Worm (Caenorhabditis elegans) whole organism, L3 larva: ENCODE measurements around the gene ZK1010.8.

Experiments used
- R02D3.7 ChIP-seq: fragments of 150-350 bp; optimal IDR thresholded peaks from 2 replicates; lab custom pipeline; 2014; ENCODE audit warnings: missing biosample characterization, missing genetic modification characterization
- ZK546.5 ChIP-seq: sonication (generic microtip); optimal IDR thresholded peaks from 2 replicates; lab custom pipeline; 2017; ENCODE audit warnings: missing biosample characterization, missing genetic modification characterization
- aly-2 ChIP-seq: fragments of 150-350 bp; optimal IDR thresholded peaks from 2 replicates; lab custom pipeline; 2014; ENCODE audit warnings: missing biosample characterization, missing genetic modification characterization
- ama-1 ChIP-seq: fragments of 150-350 bp; optimal IDR thresholded peaks from 2 replicates; lab custom pipeline; 2018
- ceh-28 ChIP-seq: fragments of 150-350 bp; optimal IDR thresholded peaks from 2 replicates; lab custom pipeline; 2014; ENCODE audit warnings: missing biosample characterization, missing genetic modification reagents, missing genetic modification characterization
- ceh-82 ChIP-seq: fragments of 150-350 bp; optimal IDR thresholded peaks from 2 replicates; lab custom pipeline; 2014; ENCODE audit warnings: missing biosample characterization, missing genetic modification characterization
- daf-12 ChIP-seq: fragments of 150-350 bp; optimal IDR thresholded peaks from 2 replicates; lab custom pipeline; 2014; ENCODE audit warnings: missing biosample characterization, missing genetic modification reagents, missing genetic modification characterization
- egl-27 ChIP-seq: sonication (generic microtip); optimal IDR thresholded peaks from 4 replicates; lab custom pipeline; 2017; ENCODE audit warnings: missing biosample characterization, missing genetic modification reagents, missing genetic modification characterization
- elt-1 ChIP-seq: fragments of 150-350 bp; optimal IDR thresholded peaks from 2 replicates; lab custom pipeline; 2014; ENCODE audit warnings: missing biosample characterization, missing genetic modification characterization
- elt-2 ChIP-seq: sonication (generic microtip); optimal IDR thresholded peaks from 2 replicates; lab custom pipeline; 2016; ENCODE audit warnings: missing genetic modification reagents, mild to moderate bottlenecking, missing genetic modification characterization, missing compliant biosample characterization
- elt-3 ChIP-seq, 3 experiments: fragments of 150-350 bp in 1 of 3; sonication (generic microtip) in 2 of 3; optimal IDR thresholded peaks; 2 replicates in 2 of 3; 4 replicates in 1 of 3; lab custom pipeline; 2014 to 2017; ENCODE audit warnings: missing biosample characterization in 3 of 3, missing genetic modification characterization in 3 of 3
- eor-1 ChIP-seq, 2 experiments: fragments of 150-350 bp; optimal IDR thresholded peaks; 2 replicates each; lab custom pipeline; 2014 to 2018; ENCODE audit warnings: missing biosample characterization in 2 of 2, missing genetic modification characterization in 2 of 2
- fkh-2 ChIP-seq: fragments of 150-350 bp; optimal IDR thresholded peaks from 2 replicates; lab custom pipeline; 2014; ENCODE audit warnings: missing biosample characterization, missing genetic modification reagents, missing genetic modification characterization
- fos-1 ChIP-seq: fragments of 150-350 bp; optimal IDR thresholded peaks from 2 replicates; lab custom pipeline; 2014; ENCODE audit warnings: missing biosample characterization, missing genetic modification characterization
- jun-1 ChIP-seq: fragments of 150-350 bp; optimal IDR thresholded peaks from 2 replicates; lab custom pipeline; 2014; ENCODE audit warnings: missing biosample characterization, missing genetic modification reagents, missing genetic modification characterization
- lin-15B ChIP-seq: fragments of 150-350 bp; optimal IDR thresholded peaks from 2 replicates; lab custom pipeline; 2014; ENCODE audit warnings: missing biosample characterization, missing genetic modification characterization
- lin-39 ChIP-seq: fragments of 150-350 bp; optimal IDR thresholded peaks from 2 replicates; lab custom pipeline; 2018; ENCODE audit warnings: missing biosample characterization, missing genetic modification reagents, missing genetic modification characterization
- lsy-12 ChIP-seq: sonication (generic microtip); optimal IDR thresholded peaks from 2 replicates; lab custom pipeline; 2016; ENCODE audit warnings: mild to moderate bottlenecking, missing genetic modification characterization, missing compliant biosample characterization
- mdl-1 ChIP-seq: fragments of 150-350 bp; optimal IDR thresholded peaks from 2 replicates; lab custom pipeline; 2014; ENCODE audit warnings: missing biosample characterization, missing genetic modification characterization
- nfya-1 ChIP-seq: sonication (generic microtip); optimal IDR thresholded peaks from 2 replicates; lab custom pipeline; 2017; ENCODE audit warnings: missing genetic modification characterization, mild to moderate bottlenecking, missing compliant biosample characterization, antibody characterized with exemption, moderate library complexity; ENCODE audit not compliant: insufficient read depth
- nhr-11 ChIP-seq: fragments of 150-350 bp; optimal IDR thresholded peaks from 2 replicates; lab custom pipeline; 2014; ENCODE audit warnings: missing biosample characterization, missing genetic modification characterization
- nhr-12 ChIP-seq: fragments of 150-350 bp; optimal IDR thresholded peaks from 2 replicates; lab custom pipeline; 2014; ENCODE audit warnings: missing biosample characterization, missing genetic modification characterization
- nhr-23 ChIP-seq: fragments of 150-350 bp; optimal IDR thresholded peaks from 2 replicates; lab custom pipeline; 2014; ENCODE audit warnings: missing biosample characterization, missing genetic modification reagents, missing genetic modification characterization
- nhr-237 ChIP-seq: fragments of 150-350 bp; optimal IDR thresholded peaks from 2 replicates; lab custom pipeline; 2014; ENCODE audit warnings: missing biosample characterization, missing genetic modification characterization
- nhr-25 ChIP-seq: sonication (generic microtip); optimal IDR thresholded peaks from 2 replicates; lab custom pipeline; 2017; ENCODE audit warnings: missing biosample characterization, missing genetic modification characterization
- nhr-28 ChIP-seq: fragments of 150-350 bp; optimal IDR thresholded peaks from 2 replicates; lab custom pipeline; 2014; ENCODE audit warnings: missing biosample characterization, missing genetic modification characterization
- nhr-43 ChIP-seq: sonication (generic microtip); optimal IDR thresholded peaks from 2 replicates; lab custom pipeline; 2016; ENCODE audit warnings: mild to moderate bottlenecking, missing genetic modification characterization, missing compliant biosample characterization; ENCODE audit not compliant: poor library complexity, severe bottlenecking
- nhr-76 ChIP-seq: fragments of 150-350 bp; sonication (generic microtip); optimal IDR thresholded peaks from 5 replicates; lab custom pipeline; 2014; ENCODE audit warnings: missing biosample characterization, missing genetic modification characterization
- nhr-77 ChIP-seq: fragments of 150-350 bp; optimal IDR thresholded peaks from 2 replicates; lab custom pipeline; 2014; ENCODE audit warnings: missing biosample characterization, missing genetic modification characterization
- pha-4 ChIP-seq: fragments of 150-350 bp; optimal IDR thresholded peaks from 2 replicates; lab custom pipeline; 2014; ENCODE audit warnings: missing biosample characterization, missing genetic modification reagents, missing genetic modification characterization
- pqm-1 ChIP-seq: fragments of 150-350 bp; optimal IDR thresholded peaks from 2 replicates; lab custom pipeline; 2017; ENCODE audit warnings: missing biosample characterization, missing genetic modification characterization, inconsistent platforms
- sea-2 ChIP-seq: fragments of 150-350 bp; sonication (generic microtip); optimal IDR thresholded peaks from 4 replicates; lab custom pipeline; 2014; ENCODE audit warnings: missing biosample characterization, missing genetic modification reagents, missing genetic modification characterization
- skn-1 ChIP-seq: fragments of 150-350 bp; optimal IDR thresholded peaks from 2 replicates; lab custom pipeline; 2014; ENCODE audit warnings: missing biosample characterization, missing genetic modification characterization
- snpc-4 ChIP-seq: fragments of 150-350 bp; optimal IDR thresholded peaks from 2 replicates; lab custom pipeline; 2014; ENCODE audit warnings: missing biosample characterization, missing genetic modification characterization
- tbx-2 ChIP-seq: sonication (generic microtip); optimal IDR thresholded peaks from 2 replicates; lab custom pipeline; 2016; ENCODE audit warnings: mild to moderate bottlenecking, missing genetic modification characterization, missing compliant biosample characterization
- unc-39 ChIP-seq: sonication (generic microtip); optimal IDR thresholded peaks from 4 replicates; lab custom pipeline; 2017; ENCODE audit warnings: missing biosample characterization, missing genetic modification characterization
- zag-1 ChIP-seq: fragments of 150-350 bp; optimal IDR thresholded peaks from 2 replicates; lab custom pipeline; 2014; ENCODE audit warnings: missing biosample characterization, missing genetic modification characterization
- ztf-11 ChIP-seq: fragments of 150-350 bp; optimal IDR thresholded peaks from 2 replicates; lab custom pipeline; 2014; ENCODE audit warnings: missing biosample characterization, missing genetic modification characterization
- ztf-4 ChIP-seq: fragments of 150-350 bp; optimal IDR thresholded peaks from 2 replicates; lab custom pipeline; 2014; ENCODE audit warnings: missing biosample characterization, missing genetic modification characterization

The ZK1010.8 gene

DNA sequence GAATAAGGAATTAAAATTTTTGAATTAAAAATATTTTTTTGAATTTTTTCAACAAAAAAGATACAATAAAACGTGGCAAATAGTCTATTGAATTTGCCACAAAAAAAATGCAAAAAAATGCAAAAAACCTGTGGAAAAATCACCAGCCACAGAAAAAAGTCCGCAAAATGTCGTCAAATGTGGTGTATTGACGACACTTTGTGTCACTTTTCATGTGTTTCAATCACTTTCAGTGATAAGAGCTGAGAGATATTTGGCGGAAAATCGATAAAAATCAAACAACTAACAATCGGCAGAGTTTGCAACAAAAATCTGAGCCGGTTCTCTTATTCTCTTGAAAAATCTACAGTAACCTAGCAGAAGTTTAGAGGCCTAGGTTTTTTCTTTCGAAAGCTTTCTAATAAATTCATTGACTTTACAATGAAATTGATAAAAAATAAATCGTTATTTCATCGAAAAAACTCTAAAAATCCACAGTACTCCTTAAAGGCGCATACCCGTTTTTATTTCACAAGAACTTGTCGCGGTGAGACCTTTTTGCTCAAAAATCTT, 28.6 kb downstream of the ZK1010.8 start (continued):
- TF ChIP-seq snpc-4 (tag; lab: Kevin White, UChicago) (no peak), egl-27 (tag; lab: Kevin White, UChicago) (no peak), fos-1 (tag; lab: Kevin White, UChicago) (no peak)

DNA sequence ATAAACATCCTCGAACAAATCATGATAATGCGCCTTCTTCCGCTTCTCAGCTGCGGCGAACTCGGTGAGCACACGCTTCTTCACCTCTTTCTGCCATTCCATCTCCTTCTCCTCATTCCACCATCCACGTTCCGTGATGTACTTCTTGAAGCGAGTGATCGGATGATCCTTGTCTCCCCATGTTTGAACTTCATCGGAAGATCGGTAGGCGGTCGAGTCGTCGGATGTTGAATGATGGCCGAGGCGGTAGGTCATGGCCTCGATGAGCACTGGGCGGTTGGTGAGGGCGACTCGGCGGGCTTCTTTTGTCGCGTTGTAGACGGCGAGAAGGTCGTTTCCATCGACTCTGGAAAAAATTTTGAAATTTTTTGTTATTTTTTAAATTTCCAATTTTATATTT, 32.1 kb downstream of the ZK1010.8 start:
- TF ChIP-seq ceh-28 = no peak
- no peak for TF ChIP-seq skn-1 (tag; lab: Kevin White, UChicago)
- TF ChIP-seq nhr-28 (tag; lab: Kevin White, UChicago) = no peak
- TF ChIP-seq aly-2 (tag; lab: Kevin White, UChicago) = no peak
- no peak for TF ChIP-seq fkh-2 (tag; lab: Kevin White, UChicago)
- no peak for TF ChIP-seq zag-1 (tag; lab: Kevin White, UChicago)
- no peak for TF ChIP-seq tbx-2 (tag; lab: Kevin White, UChicago)
- no peak for TF ChIP-seq mdl-1 (tag; lab: Kevin White, UChicago)
- TF ChIP-seq jun-1 (tag; lab: Kevin White, UChicago) = no peak
- TF ChIP-seq ztf-4 (tag; lab: Kevin White, UChicago) = no peak
- no peak for TF ChIP-seq nhr-76 (tag; lab: Kevin White, UChicago)
- no peak for TF ChIP-seq unc-39
- no peak for TF ChIP-seq ztf-11 (tag; lab: Kevin White, UChicago)
- no peak for TF ChIP-seq elt-1 (tag; lab: Kevin White, UChicago)
- no peak for TF ChIP-seq R02D3.7 (tag; lab: Kevin White, UChicago)
- TF ChIP-seq elt-2 (tag; lab: Kevin White, UChicago) = no peak
- no peak for TF ChIP-seq snpc-4 (tag; lab: Kevin White, UChicago)
- TF ChIP-seq, all 47 proteins: peak for 0

- peak; percentile 28 for TF ChIP-seq pha-4
- TF ChIP-seq elt-2 (tag; lab: Kevin White, UChicago) = peak; percentile 82
- TF ChIP-seq pqm-1 (tag; lab: Kevin White, UChicago) = peak; percentile 43
- TF ChIP-seq elt-3 (tag; optimal IDR thresholded peaks at IDR 0.05; lab: Kevin White, UChicago) = no peak
These were observed 32.9 kb downstream of the ZK1010.8 start for ce11 chrIII:12967437-12968043.

ce11 chrIII:12966895-12967294, 33.6 kb downstream of the ZK1010.8 start, which contains the start of gene ttm-1:
Gene ttm-1, minus strand, starts transcription at chrIII:12966995.
- TF ChIP-seq nhr-76 (tag; lab: Kevin White, UChicago) (no peak), jun-1 (tag; lab: Kevin White, UChicago) (no peak), ztf-11 (tag; lab: Kevin White, UChicago) (no peak), ztf-4 (tag; lab: Kevin White, UChicago) (no peak), sea-2 (GFP tag; lab: Kevin White, UChicago) (no peak), nhr-12 (tag; lab: Kevin White, UChicago) (no peak), snpc-4 (tag; lab: Kevin White, UChicago) (no peak), mdl-1 (tag; lab: Kevin White, UChicago) (no peak), skn-1 (tag; lab: Kevin White, UChicago) (no peak), ZK546.5 (no peak), nhr-237 (tag; lab: Kevin White, UChicago) (no peak), egl-27 (tag; lab: Kevin White, UChicago) (no peak), nhr-25 (tag; lab: Kevin White, UChicago) (no peak)
- TF ChIP-seq, all 47 proteins: peak for 0

DNA sequence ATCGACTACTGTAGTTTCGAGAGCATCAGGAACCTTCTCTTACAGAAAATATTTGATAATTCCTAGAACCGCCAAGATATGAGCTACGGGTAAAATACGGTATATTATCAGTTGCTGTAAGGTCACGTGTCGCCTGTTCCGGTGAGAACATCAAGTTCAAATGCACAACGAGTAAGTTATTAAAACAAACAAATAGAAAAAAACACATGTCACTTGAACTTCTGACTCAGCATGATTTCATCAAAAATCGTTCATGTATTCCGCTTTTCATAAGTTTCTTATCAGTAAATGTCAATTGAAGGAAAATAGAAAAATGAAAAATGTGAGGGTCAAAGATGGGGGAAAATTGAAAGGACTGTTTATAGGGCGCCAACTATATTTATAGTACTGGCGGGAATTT, 39.8 kb downstream of the ZK1010.8 start:
- no peak for TF ChIP-seq unc-39
- TF ChIP-seq egl-27 (tag; lab: Kevin White, UChicago) = no peak
- TF ChIP-seq fkh-2 (tag; lab: Kevin White, UChicago) = no peak
- TF ChIP-seq nhr-25 (tag; lab: Kevin White, UChicago) = no peak
- no peak for TF ChIP-seq R02D3.7 (tag; lab: Kevin White, UChicago)
- TF ChIP-seq ama-1 = no peak
- no peak for TF ChIP-seq elt-1 (tag; lab: Kevin White, UChicago)
- TF ChIP-seq mdl-1 (tag; lab: Kevin White, UChicago) = no peak
- TF ChIP-seq lin-39 (tag; lab: Kevin White, UChicago) = no peak
- no peak for TF ChIP-seq nhr-77 (tag; lab: Kevin White, UChicago)
- no peak for TF ChIP-seq eor-1 (tag; optimal IDR thresholded peaks at IDR 0.05; lab: Kevin White, UChicago)
- TF ChIP-seq fos-1 (tag; lab: Kevin White, UChicago) = no peak
- TF ChIP-seq skn-1 (tag; lab: Kevin White, UChicago) = no peak
- peak; percentile 81 for TF ChIP-seq elt-2 (tag; lab: Kevin White, UChicago)
- TF ChIP-seq jun-1 (tag; lab: Kevin White, UChicago) = peak; percentile 18
- TF ChIP-seq nhr-23 (tag; lab: Kevin White, UChicago) = no peak
- no peak for TF ChIP-seq sea-2 (GFP tag; lab: Kevin White, UChicago)
- no peak for TF ChIP-seq daf-12 (tag; lab: Kevin White, UChicago)
- TF ChIP-seq lin-15B (tag; lab: Kevin White, UChicago) = no peak
- peak; percentile 52 for TF ChIP-seq pha-4
- no peak for TF ChIP-seq ceh-82 (tag; lab: Kevin White, UChicago)
- peak; percentile 60 for TF ChIP-seq pqm-1 (tag; lab: Kevin White, UChicago)
- TF ChIP-seq nhr-43 (tag; lab: Kevin White, UChicago) = no peak
- TF ChIP-seq ZK546.5 = no peak
- no peak for TF ChIP-seq nfya-1 (tag; lab: Kevin White, UChicago)
- TF ChIP-seq nhr-11 (tag; lab: Kevin White, UChicago) = no peak
- no peak for TF ChIP-seq nhr-12 (tag; lab: Kevin White, UChicago)
- no peak for TF ChIP-seq lsy-12 (tag; lab: Kevin White, UChicago)
- TF ChIP-seq, all 47 proteins: peak for 4
